Worm (Caenorhabditis elegans) whole organism, L3 larva: ENCODE results near the gene C01B10.44.
"Not testable (repeated sequence)": the region's sequence is repeated elsewhere in the genome, so short reads cannot be mapped to it uniquely, and the experiment has no call there.

Experiments
- ama-1 ChIP-seq: fragments of 150-350 bp; optimal IDR thresholded peaks from 2 replicates; lab custom pipeline; 2018
- ceh-28 ChIP-seq: fragments of 150-350 bp; optimal IDR thresholded peaks from 2 replicates; lab custom pipeline; 2014; ENCODE audit warnings: missing biosample characterization, missing genetic modification reagents, missing genetic modification characterization
- daf-12 ChIP-seq: fragments of 150-350 bp; optimal IDR thresholded peaks from 2 replicates; lab custom pipeline; 2014; ENCODE audit warnings: missing biosample characterization, missing genetic modification reagents, missing genetic modification characterization
- nhr-11 ChIP-seq: fragments of 150-350 bp; optimal IDR thresholded peaks from 2 replicates; lab custom pipeline; 2014; ENCODE audit warnings: missing biosample characterization, missing genetic modification characterization
- nhr-28 ChIP-seq: fragments of 150-350 bp; optimal IDR thresholded peaks from 2 replicates; lab custom pipeline; 2014; ENCODE audit warnings: missing biosample characterization, missing genetic modification characterization
- skn-1 ChIP-seq: fragments of 150-350 bp; optimal IDR thresholded peaks from 2 replicates; lab custom pipeline; 2014; ENCODE audit warnings: missing biosample characterization, missing genetic modification characterization
- tbx-2 ChIP-seq: sonication (generic microtip); optimal IDR thresholded peaks from 2 replicates; lab custom pipeline; 2016; ENCODE audit warnings: mild to moderate bottlenecking, missing genetic modification characterization, missing compliant biosample characterization

DNA sequence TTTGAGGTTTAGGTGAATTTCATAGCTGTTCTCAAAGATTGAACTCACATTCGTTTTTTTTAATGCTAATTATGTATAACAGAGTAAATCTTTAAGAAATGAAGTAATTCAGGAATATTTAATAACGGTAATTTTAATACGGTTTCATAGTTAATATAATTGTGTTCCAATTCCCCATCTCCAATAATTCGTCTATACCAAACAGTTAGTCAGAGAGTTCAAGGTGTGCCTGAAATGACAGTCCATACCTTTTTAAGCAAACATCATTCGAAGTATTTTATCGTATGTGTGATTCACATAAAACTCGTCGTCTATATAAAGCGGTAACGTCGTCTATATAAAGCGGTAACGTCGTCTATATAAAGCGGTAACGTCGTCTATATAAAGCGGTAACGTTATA, 24.8 kb upstream of the C01B10.44 start, which contains the start of gene nspb-5:
- TF ChIP-seq ama-1 (lab: Kevin White, UChicago); tbx-2 (tag; lab: Kevin White, UChicago); nhr-11; ceh-28 (tag; lab: Kevin White, UChicago); nhr-28; skn-1 (tag; lab: Kevin White, UChicago); daf-12 (tag; lab: Kevin White, UChicago): not testable (repeated sequence)
